Fruit fly (Drosophila melanogaster) S2 (cell line): ENCODE data around the gene esc.

Experiments
- CG8478 ChIP-seq: fragments of >200 bp; optimal IDR thresholded peaks from 2 replicates; lab custom pipeline; 2018
- CTCF ChIP-seq, 2 experiments: fragments of >200 bp; optimal IDR thresholded peaks; 2 replicates each; lab custom pipeline; 2018

- TF ChIP-seq CTCF (optimal IDR thresholded peaks at IDR 0.05; lab: Kevin White, UChicago) (no peak), CG8478 (lab: Kevin White, UChicago) (no peak)
Observed at dm6 chr2L:11836943-11837342, 7.7 kb upstream of the esc start, which contains the start of gene Sfp33A4.
